Worm (Caenorhabditis elegans) whole organism, L4 larva: ENCODE results near the gene unc-26.

Source experiments
- F10B5.3 ChIP-seq: sonication (generic microtip); optimal IDR thresholded peaks from 2 replicates; lab custom pipeline; 2016; ENCODE audit warnings: mild to moderate bottlenecking, missing genetic modification characterization, missing compliant biosample characterization
- F26F4.8 ChIP-seq: fragments of 200-800 bp; sonication (Bioruptor generic); conservative IDR thresholded peaks from 2 replicates; pipeline ENCODE4 v1.3.6; 2022; ENCODE audit warnings: missing genetic modification characterization, missing compliant biosample characterization
- F44E2.7 ChIP-seq: fragments of 200-800 bp; sonication (Bioruptor generic); IDR thresholded peaks from 2 replicates; pipeline ENCODE4 v2.1.2; 2022; ENCODE audit warnings: missing genetic modification characterization, missing compliant biosample characterization
- R02D3.7 ChIP-seq: fragments of 150-350 bp; sonication (generic microtip); optimal IDR thresholded peaks from 3 replicates; lab custom pipeline; 2014; ENCODE audit warnings: missing biosample characterization, missing genetic modification characterization
- T20F7.1 ChIP-seq: fragments of 200-800 bp; sonication (Bioruptor generic); optimal IDR thresholded peaks from 2 replicates; lab custom pipeline; 2018; ENCODE audit warnings: mild to moderate bottlenecking, missing genetic modification characterization, missing compliant biosample characterization
- Y48G9A.11 ChIP-seq: fragments of 200-800 bp; sonication (Bioruptor generic); IDR thresholded peaks from 2 replicates; pipeline ENCODE4 v1.3.6; 2022; ENCODE audit warnings: missing genetic modification reagents, missing genetic modification characterization, missing compliant biosample characterization
- Y5F2A.4 ChIP-seq: fragments of 200-800 bp; sonication (Bioruptor generic); optimal IDR thresholded peaks from 2 replicates; lab custom pipeline; 2018; ENCODE audit warnings: mild to moderate bottlenecking, missing genetic modification characterization, missing compliant biosample characterization
- Y75B8A.6 ChIP-seq: fragments of 200-800 bp; sonication (Bioruptor generic); IDR thresholded peaks from 2 replicates; pipeline ENCODE4 v1.3.6; 2022; ENCODE audit warnings: missing genetic modification reagents, missing genetic modification characterization, missing compliant biosample characterization
- ZK337.2 ChIP-seq: fragments of 200-800 bp; sonication (Bioruptor generic); IDR thresholded peaks from 2 replicates; pipeline ENCODE4 v1.3.6; 2022; ENCODE audit warnings: missing genetic modification reagents, missing genetic modification characterization, missing compliant biosample characterization
- ZK546.5 ChIP-seq, 2 experiments: sonication (generic microtip); optimal IDR thresholded peaks; 2 replicates each; lab custom pipeline; 2017; ENCODE audit warnings: missing biosample characterization in 2 of 2, missing genetic modification characterization in 2 of 2
- aha-1 ChIP-seq: fragments of 150-350 bp; peaks from one replicate; lab custom pipeline; 2014; ENCODE audit warnings: missing biosample characterization, missing genetic modification characterization
- aly-2 ChIP-seq: sonication (generic microtip); optimal IDR thresholded peaks from 2 replicates; lab custom pipeline; 2018; ENCODE audit warnings: missing biosample characterization, missing genetic modification characterization
- ama-1 ChIP-seq: fragments of 150-350 bp; optimal IDR thresholded peaks from 2 replicates; lab custom pipeline; 2014; ENCODE audit warnings: inconsistent platforms, mixed read lengths
- arid-1 ChIP-seq: fragments of 200-800 bp; sonication (Bioruptor generic); conservative IDR thresholded peaks from 2 replicates; pipeline ENCODE4 v1.3.6; 2022; ENCODE audit warnings: missing genetic modification reagents, missing genetic modification characterization, missing compliant biosample characterization
- attf-4 ChIP-seq: sonication (generic microtip); optimal IDR thresholded peaks from 3 replicates; lab custom pipeline; 2017; ENCODE audit warnings: missing biosample characterization, missing genetic modification characterization
- ceh-20 ChIP-seq: fragments of 200-800 bp; sonication (Bioruptor generic); IDR thresholded peaks from 2 replicates; pipeline ENCODE4 v1.3.6; 2022; ENCODE audit warnings: missing genetic modification reagents, missing genetic modification characterization, missing compliant biosample characterization
- ceh-28 ChIP-seq: fragments of 150-350 bp; optimal IDR thresholded peaks from 2 replicates; lab custom pipeline; 2014; ENCODE audit warnings: missing biosample characterization, missing genetic modification reagents, missing genetic modification characterization
- ceh-32 ChIP-seq: sonication (generic microtip); optimal IDR thresholded peaks from 2 replicates; lab custom pipeline; 2016; ENCODE audit warnings: mild to moderate bottlenecking, missing genetic modification characterization, missing compliant biosample characterization; ENCODE audit not compliant: poor library complexity
- ceh-62 ChIP-seq: sonication (generic microtip); optimal IDR thresholded peaks from 2 replicates; lab custom pipeline; 2017; ENCODE audit warnings: missing biosample characterization, missing genetic modification characterization
- ceh-82 ChIP-seq: sonication (generic microtip); optimal IDR thresholded peaks from 2 replicates; lab custom pipeline; 2017; ENCODE audit warnings: missing biosample characterization, missing genetic modification characterization
- ces-1 ChIP-seq: fragments of 150-350 bp; sonication (generic microtip); optimal IDR thresholded peaks from 4 replicates; lab custom pipeline; 2014; ENCODE audit warnings: missing biosample characterization, missing genetic modification reagents, missing genetic modification characterization
- cey-2 ChIP-seq: sonication (generic microtip); optimal IDR thresholded peaks from 3 replicates; lab custom pipeline; 2017; ENCODE audit warnings: missing genetic modification characterization, mild to moderate bottlenecking, missing compliant biosample characterization, antibody characterized with exemption, borderline replicate concordance; ENCODE audit not compliant: insufficient read depth
- ctbp-1 ChIP-seq: fragments of 200-800 bp; sonication (Bioruptor generic); IDR thresholded peaks from 2 replicates; pipeline ENCODE4 v1.3.6; 2022; ENCODE audit warnings: missing genetic modification reagents, missing genetic modification characterization, missing compliant biosample characterization
- daf-12 ChIP-seq: fragments of 150-350 bp; optimal IDR thresholded peaks from 2 replicates; lab custom pipeline; 2014; ENCODE audit warnings: missing biosample characterization, missing genetic modification reagents, missing genetic modification characterization
- dpl-1 ChIP-seq: fragments of 150-350 bp; optimal IDR thresholded peaks from 2 replicates; lab custom pipeline; 2014; ENCODE audit warnings: missing biosample characterization, missing genetic modification reagents, missing genetic modification characterization
- dve-1 ChIP-seq: sonication (generic microtip); optimal IDR thresholded peaks from 2 replicates; lab custom pipeline; 2017; ENCODE audit warnings: antibody characterized with exemption, mild to moderate bottlenecking, missing genetic modification characterization, missing compliant biosample characterization; ENCODE audit not compliant: insufficient read depth
- egl-27 ChIP-seq: sonication (generic microtip); optimal IDR thresholded peaks from 3 replicates; lab custom pipeline; 2017; ENCODE audit warnings: missing biosample characterization, missing genetic modification reagents, missing genetic modification characterization
- gei-8 ChIP-seq: fragments of 200-800 bp; sonication (Bioruptor generic); optimal IDR thresholded peaks from 2 replicates; lab custom pipeline; 2018; ENCODE audit warnings: mild to moderate bottlenecking, missing genetic modification characterization, missing compliant biosample characterization
- hlh-30 ChIP-seq: sonication (generic microtip); optimal IDR thresholded peaks from 2 replicates; lab custom pipeline; 2017; ENCODE audit warnings: antibody characterized with exemption, mild to moderate bottlenecking, missing genetic modification characterization, missing compliant biosample characterization; ENCODE audit not compliant: insufficient read depth
- hmg-1.1 ChIP-seq: fragments of 200-800 bp; sonication (Bioruptor generic); IDR thresholded peaks from 2 replicates; pipeline ENCODE4 v1.3.6; 2022; ENCODE audit warnings: missing genetic modification reagents, missing genetic modification characterization, missing compliant biosample characterization
- lim-7 ChIP-seq: fragments of 200-800 bp; sonication (Bioruptor generic); IDR thresholded peaks from 2 replicates; pipeline ENCODE4 v1.3.6; 2022; ENCODE audit warnings: missing genetic modification characterization, missing compliant biosample characterization
- lin-38 ChIP-seq: fragments of 200-800 bp; sonication (Bioruptor generic); IDR thresholded peaks from 2 replicates; pipeline ENCODE4 v1.3.6; 2022; ENCODE audit warnings: missing genetic modification reagents, missing genetic modification characterization, missing compliant biosample characterization
- lin-39 ChIP-seq: fragments of 150-350 bp; optimal IDR thresholded peaks from 2 replicates; lab custom pipeline; 2014; ENCODE audit warnings: missing biosample characterization, missing genetic modification reagents, missing genetic modification characterization
- lsy-2 ChIP-seq, 2 experiments: fragments of 150-350 bp in 1 of 2; sonication (generic microtip) in 1 of 2; optimal IDR thresholded peaks; 2 replicates each; lab custom pipeline; 2014 to 2017; ENCODE audit warnings: missing biosample characterization in 2 of 2, missing genetic modification characterization in 2 of 2
- nhr-10 ChIP-seq: fragments of 150-350 bp; optimal IDR thresholded peaks from 2 replicates; lab custom pipeline; 2014; ENCODE audit warnings: missing biosample characterization, missing genetic modification characterization
- nhr-11 ChIP-seq: fragments of 150-350 bp; optimal IDR thresholded peaks from 2 replicates; lab custom pipeline; 2014; ENCODE audit warnings: missing biosample characterization, missing genetic modification characterization
- nhr-111 ChIP-seq: fragments of 200-800 bp; sonication (Bioruptor generic); optimal IDR thresholded peaks from 2 replicates; lab custom pipeline; 2018; ENCODE audit warnings: mild to moderate bottlenecking, missing genetic modification characterization, missing compliant biosample characterization
- nhr-237 ChIP-seq: sonication (generic microtip); optimal IDR thresholded peaks from 2 replicates; lab custom pipeline; 2017; ENCODE audit warnings: missing biosample characterization, missing genetic modification characterization
- nhr-28 ChIP-seq: fragments of 150-350 bp; optimal IDR thresholded peaks from 2 replicates; lab custom pipeline; 2014; ENCODE audit warnings: missing biosample characterization, missing genetic modification characterization
- nhr-42 ChIP-seq: fragments of 200-800 bp; sonication (Bioruptor generic); IDR thresholded peaks from 2 replicates; pipeline ENCODE4 v1.3.6; 2022; ENCODE audit warnings: missing genetic modification characterization, missing compliant biosample characterization
- nhr-77 ChIP-seq: fragments of 150-350 bp; optimal IDR thresholded peaks from 2 replicates; lab custom pipeline; 2014; ENCODE audit warnings: missing biosample characterization, missing genetic modification characterization
- pha-4 ChIP-seq, 2 experiments: fragments of 150-350 bp in 1 of 2; fragments of 200-800 bp in 1 of 2; sonication (Bioruptor generic) in 1 of 2; IDR thresholded peaks in 1 of 2; optimal IDR thresholded peaks in 1 of 2; 2 replicates each; pipeline versions ENCODE4 v1.3.6 to Lab custom; 2014 to 2022; ENCODE audit warnings: missing genetic modification characterization in 2 of 2, missing genetic modification reagents in 2 of 2, missing biosample characterization in 1 of 2, missing compliant biosample characterization in 1 of 2
- rbr-2 ChIP-seq: sonication (generic microtip); optimal IDR thresholded peaks from 2 replicates; lab custom pipeline; 2016; ENCODE audit warnings: missing genotype, missing genetic modification characterization, missing compliant biosample characterization
- set-16 ChIP-seq: fragments of 200-800 bp; sonication (Bioruptor generic); IDR thresholded peaks from 2 replicates; pipeline ENCODE4 v1.3.6; 2022; ENCODE audit warnings: missing genetic modification reagents, missing genetic modification characterization, missing compliant biosample characterization
- skn-1 ChIP-seq: fragments of 150-350 bp; optimal IDR thresholded peaks from 2 replicates; lab custom pipeline; 2014; ENCODE audit warnings: missing biosample characterization, missing genetic modification characterization
- spr-1 ChIP-seq: sonication (generic microtip); optimal IDR thresholded peaks from 2 replicates; lab custom pipeline; 2016; ENCODE audit warnings: mild to moderate bottlenecking, missing genetic modification characterization, missing compliant biosample characterization
- spr-3 ChIP-seq: fragments of 200-800 bp; sonication (Bioruptor generic); optimal IDR thresholded peaks from 2 replicates; lab custom pipeline; 2018; ENCODE audit warnings: mild to moderate bottlenecking, missing genetic modification characterization, missing compliant biosample characterization
- unc-39 ChIP-seq: sonication (generic microtip); optimal IDR thresholded peaks from 2 replicates; lab custom pipeline; 2017; ENCODE audit warnings: missing biosample characterization, missing genetic modification characterization
- unc-62 ChIP-seq, 3 experiments: fragments of 150-350 bp in 1 of 3; sonication (generic microtip); optimal IDR thresholded peaks in 2 of 3; peaks in 1 of 3; 1 replicate in 1 of 3; 2 replicates in 2 of 3; lab custom pipeline; 2014 to 2017; ENCODE audit warnings: missing biosample characterization in 3 of 3, missing genetic modification characterization in 3 of 3, missing genetic modification reagents in 3 of 3, missing genotype in 1 of 3
- vab-7 ChIP-seq: fragments of 200-800 bp; sonication (Bioruptor generic); IDR thresholded peaks from 2 replicates; pipeline ENCODE4 v1.3.6; 2022; ENCODE audit warnings: missing genetic modification reagents, missing genetic modification characterization, missing compliant biosample characterization
- zfp-2 ChIP-seq: sonication (generic microtip); optimal IDR thresholded peaks from 2 replicates; lab custom pipeline; 2016; ENCODE audit warnings: mild to moderate bottlenecking, missing genetic modification characterization, missing compliant biosample characterization
- zip-11 ChIP-seq: fragments of 200-800 bp; sonication (Bioruptor generic); IDR thresholded peaks from 2 replicates; pipeline ENCODE4 v1.3.6; 2022; ENCODE audit warnings: missing genetic modification characterization, missing compliant biosample characterization

Gene unc-26

DNA sequence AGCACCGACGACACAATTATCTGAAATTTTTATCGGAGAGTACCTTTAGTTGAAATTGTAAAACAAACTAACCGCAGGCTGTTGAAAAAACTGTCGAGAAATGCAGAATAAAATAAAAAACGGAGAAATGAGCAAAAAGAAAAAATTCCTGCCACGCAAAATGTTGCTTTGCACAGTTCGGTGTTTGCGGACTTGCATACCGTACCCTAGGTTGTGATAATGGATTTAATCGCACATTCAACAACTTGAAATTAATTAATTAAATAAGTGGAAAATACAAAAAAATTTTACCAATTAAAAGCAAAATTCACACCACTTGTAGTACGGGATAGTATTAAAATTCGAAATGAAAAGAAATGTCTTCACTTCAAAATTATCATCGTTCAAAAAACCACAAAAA lies 40.9 kb downstream of the unc-26 start:
- TF ChIP-seq lsy-2 (tag; optimal IDR thresholded peaks at IDR 0.05; lab: Kevin White, UChicago) (peak; percentile 82 to 98), Y5F2A.4 (no peak), skn-1 (tag; lab: Kevin White, UChicago) (no peak), daf-12 (tag; lab: Kevin White, UChicago) (no peak), nhr-11 (tag; lab: Kevin White, UChicago) (no peak), lim-7 (no peak), egl-27 (tag; lab: Kevin White, UChicago) (no peak), zfp-2 (tag; lab: Kevin White, UChicago) (no peak), unc-62 (GFP tag; optimal IDR thresholded peaks at IDR 0.05 in 1 of 2; lab: Kevin White, UChicago) (no peak), unc-62 (tag; optimal IDR thresholded peaks at IDR 0.05; lab: Kevin White, UChicago) (no peak), nhr-77 (tag; lab: Kevin White, UChicago) (no peak), nhr-42 (GFP tag; lab: Robert Waterston, UW) (no peak), vab-7 (no peak), gei-8 (GFP tag; lab: Kevin White, UChicago) (no peak), F44E2.7 (GFP tag; lab: Robert Waterston, UW) (no peak), ctbp-1 (GFP tag; lab: Robert Waterston, UW) (no peak), F10B5.3 (tag; lab: Kevin White, UChicago) (no peak), dve-1 (tag; lab: Kevin White, UChicago) (peak; percentile 4), aha-1 (no peak), attf-4 (tag; lab: Kevin White, UChicago) (no peak), spr-1 (tag; lab: Kevin White, UChicago) (no peak), ceh-62 (tag; lab: Kevin White, UChicago) (no peak), unc-39 (tag; lab: Kevin White, UChicago) (no peak), hmg-1.1 (GFP tag; lab: Robert Waterston, UW) (no peak), nhr-111 (GFP tag; lab: Kevin White, UChicago) (no peak), nhr-28 (tag; lab: Kevin White, UChicago) (peak; percentile 9), spr-3 (no peak), lin-39 (tag; lab: Kevin White, UChicago) (no peak), ama-1 (no peak), T20F7.1 (GFP tag; lab: Kevin White, UChicago) (peak; percentile 42), Y48G9A.11 (GFP tag; lab: Robert Waterston, UW) (no peak), zip-11 (GFP tag; lab: Robert Waterston, UW) (no peak), rbr-2 (tag; lab: Kevin White, UChicago) (no peak), ZK337.2 (no peak), arid-1 (GFP tag; lab: Robert Waterston, UW) (no peak), aly-2 (tag; lab: Kevin White, UChicago) (no peak), ces-1 (peak; percentile 33), R02D3.7 (tag; lab: Kevin White, UChicago) (no peak), set-16 (no peak), F26F4.8 (no peak), ceh-28 (tag; lab: Kevin White, UChicago) (no peak), cey-2 (tag; lab: Kevin White, UChicago) (no peak), hlh-30 (tag; lab: Kevin White, UChicago) (peak; percentile 39), pha-4 (GFP tag; IDR thresholded peaks at IDR 0.05; lab: Robert Waterston, UW) (no peak), pha-4 (tag; optimal IDR thresholded peaks at IDR 0.05; lab: Kevin White, UChicago) (peak; percentile 47), nhr-10 (no peak), ceh-32 (tag; lab: Kevin White, UChicago) (no peak), ceh-20 (GFP tag; lab: Robert Waterston, UW) (no peak), Y75B8A.6 (GFP tag; lab: Robert Waterston, UW) (no peak), dpl-1 (GFP tag; lab: Kevin White, UChicago) (peak; percentile 50), ceh-82 (tag; lab: Kevin White, UChicago) (no peak), ZK546.5 (tag; optimal IDR thresholded peaks at IDR 0.05; lab: Kevin White, UChicago) (no peak), lin-38 (peak; percentile 46; the same call in 1 of the 2 replicates), nhr-237 (tag; lab: Kevin White, UChicago) (no peak)
